Fruit fly (Drosophila melanogaster): ENCODE measurements around the gene Ccp84Ab.

Ccp84Ab gene

dm6 chr3R:6672303-6673007 is 30.2 kb downstream of the Ccp84Ab start (continued):
- TF ChIP-seq Scr (GFP tag; IDR thresholded peaks at IDR 0.05; ENCODE audit: partially characterized antibody) (peak; percentile 58), grn (GFP tag; optimal IDR thresholded peaks at IDR 0.05) (peak; percentile 74), CG12659 (GFP tag; optimal IDR thresholded peaks at IDR 0.05) (no peak), CG17568 (GFP tag; optimal IDR thresholded peaks at IDR 0.05) (no peak), CG6791 (GFP tag; IDR thresholded peaks at IDR 0.05; ENCODE audit: partially characterized antibody) (peak; percentile 72), bowl (GFP tag; IDR thresholded peaks at IDR 0.05) (no peak), CoRest (tag; optimal IDR thresholded peaks at IDR 0.05) (peak; percentile 15), CG31441 (GFP tag; IDR thresholded peaks at IDR 0.05) (0 out of 2 replicates have a peak, but pooled peaks have one; percentile 20), lmd (GFP tag; IDR thresholded peaks at IDR 0.05) (no peak), Ets97D (GFP tag; optimal IDR thresholded peaks at IDR 0.05) (no peak), Blimp-1 (GFP tag; optimal IDR thresholded peaks at IDR 0.05) (peak; percentile 64), CG15601 (tag; optimal IDR thresholded peaks at IDR 0.05) (no peak), CG7357 (GFP tag; IDR thresholded peaks at IDR 0.05) (no peak), unc-4 (GFP tag; IDR thresholded peaks at IDR 0.05; ENCODE audit: partially characterized antibody) (0 out of 2 replicates have a peak, but pooled peaks have one; percentile 26), sob (GFP tag; IDR thresholded peaks at IDR 0.05) (no peak), ato (GFP tag; IDR thresholded peaks at IDR 0.05; ENCODE audit: partially characterized antibody) (peak; percentile 21; the same call in 1 of the 2 replicates), dati (GFP tag; IDR thresholded peaks at IDR 0.05) (no peak), vnd (GFP tag; IDR thresholded peaks at IDR 0.05; ENCODE audit: partially characterized antibody) (0 out of 3 replicates have a peak, but pooled peaks have one; percentile 51), CG4730 (GFP tag; IDR thresholded peaks at IDR 0.05) (no peak), NfI (GFP tag; optimal IDR thresholded peaks at IDR 0.05) (no peak), CG3726 (GFP tag; IDR thresholded peaks at IDR 0.05) (no peak), Deaf1 (tag; optimal IDR thresholded peaks at IDR 0.05) (peak; percentile 25), CG18262 (tag; optimal IDR thresholded peaks at IDR 0.05) (peak; percentile 63), CG4424 (GFP tag; optimal IDR thresholded peaks at IDR 0.05) (peak; percentile 30), nerfin-2 (GFP tag; IDR thresholded peaks at IDR 0.05; ENCODE audit: partially characterized antibody) (peak; percentile 45; the same call in 1 of the 2 replicates), D (optimal IDR thresholded peaks at IDR 0.05) (no peak), D (GFP tag; optimal IDR thresholded peaks at IDR 0.05) (peak; percentile 43), CG14860 (GFP tag; IDR thresholded peaks at IDR 0.05; ENCODE audit: partially characterized antibody) (peak; percentile 67), CG9932 (GFP tag; IDR thresholded peaks at IDR 0.05) (no peak), CG14441 (GFP tag; IDR thresholded peaks at IDR 0.05) (no peak), CG10979 (tag; optimal IDR thresholded peaks at IDR 0.05) (peak; percentile 31), CG32532 (GFP tag; IDR thresholded peaks at IDR 0.05) (no peak), CG2712 (tag; optimal IDR thresholded peaks at IDR 0.05) (no peak), kni (GFP tag; optimal IDR thresholded peaks at IDR 0.05) (peak; percentile 75), Sox100B (GFP tag; optimal IDR thresholded peaks at IDR 0.05) (peak; percentile 13), ab (GFP tag; optimal IDR thresholded peaks at IDR 0.05) (no peak), Pdp1 (GFP tag; optimal IDR thresholded peaks at IDR 0.05) (no peak), CG2678 (tag; optimal IDR thresholded peaks at IDR 0.05) (no peak), CG9727 (GFP tag; optimal IDR thresholded peaks at IDR 0.05) (peak; percentile 30), CG3281 (GFP tag; optimal IDR thresholded peaks at IDR 0.05) (no peak), CG10267 (tag; optimal IDR thresholded peaks at IDR 0.05) (peak; percentile 10), CG2199 (GFP tag; IDR thresholded peaks at IDR 0.05) (0 out of 3 replicates have a peak, but pooled peaks have one; percentile 68), D19B (GFP tag; optimal IDR thresholded peaks at IDR 0.05) (peak; percentile 10), Abd-B (GFP tag; optimal IDR thresholded peaks at IDR 0.05) (no peak), lola (GFP tag; optimal IDR thresholded peaks at IDR 0.05) (peak in 1 of 3 experiments; percentile 65), CG34376 (GFP tag; optimal IDR thresholded peaks at IDR 0.05) (no peak), bigmax (GFP tag; optimal IDR thresholded peaks at IDR 0.05) (peak; percentile 80), CG15696 (tag; optimal IDR thresholded peaks at IDR 0.05) (peak; percentile 18)

Measured in whole organism, embryonic.